Fruit fly (Drosophila melanogaster) whole organism, embryonic: ENCODE results near the gene CG7329.

Experiments used
- Ada2b ChIP-seq: fragments of 200-800 bp; sonication (Bioruptor generic); IDR thresholded peaks from 2 replicates; pipeline ENCODE4 v1.3.6; 2022; ENCODE audit warnings: missing biosample characterization, missing genetic modification characterization
- Awh ChIP-seq: fragments of 200-800 bp; sonication (Bioruptor generic); IDR thresholded peaks from 2 replicates; pipeline ENCODE4, ENCODE4 v1.3.6; 2022; ENCODE audit warnings: missing biosample characterization, missing genetic modification characterization
- CG11560 ChIP-seq: fragments of 200-800 bp; sonication (Bioruptor generic); IDR thresholded peaks from 3 replicates; pipeline ENCODE4 v1.3.6; 2022; ENCODE audit warnings: missing biosample characterization, missing genetic modification characterization
- CG12071 ChIP-seq: fragments of 200-800 bp; sonication (Bioruptor generic); optimal IDR thresholded peaks from 3 replicates; lab custom pipeline; 2018; ENCODE audit warnings: missing biosample characterization, mild to moderate bottlenecking, missing genetic modification characterization
- CG13296 ChIP-seq: fragments of 200-800 bp; sonication (Bioruptor generic); optimal IDR thresholded peaks from 3 replicates; lab custom pipeline; 2018; ENCODE audit warnings: missing biosample characterization, mild to moderate bottlenecking, missing genetic modification characterization
- CG16813 ChIP-seq: fragments of 200-800 bp; sonication (Bioruptor generic); IDR thresholded peaks from 3 replicates; pipeline ENCODE4 v1.3.6; 2022; ENCODE audit warnings: missing biosample characterization, missing genetic modification characterization; ENCODE audit not compliant: partially characterized antibody
- CG17802 ChIP-seq: fragments of 200-800 bp; sonication (Bioruptor generic); optimal IDR thresholded peaks from 2 replicates; lab custom pipeline; 2018; ENCODE audit warnings: missing biosample characterization, mild to moderate bottlenecking, missing genetic modification characterization, moderate library complexity
- CG18262 ChIP-seq: fragments of 200-800 bp; optimal IDR thresholded peaks from 3 replicates; lab custom pipeline; 2019; ENCODE audit warnings: missing biosample characterization, mild to moderate bottlenecking, missing genetic modification characterization, moderate library complexity
- CG2120 ChIP-seq: fragments of 200-800 bp; sonication (Bioruptor generic); optimal IDR thresholded peaks from 3 replicates; lab custom pipeline; 2016; ENCODE audit warnings: missing biosample characterization, missing genetic modification characterization
- CG30403 ChIP-seq: fragments of 200-800 bp; sonication (Bioruptor generic); optimal IDR thresholded peaks from 3 replicates; lab custom pipeline; 2016; ENCODE audit warnings: missing biosample characterization, missing genetic modification characterization
- CG31388 ChIP-seq: fragments of 200-800 bp; sonication (Bioruptor generic); optimal IDR thresholded peaks from 2 replicates; lab custom pipeline; 2016; ENCODE audit warnings: missing biosample characterization, missing genetic modification characterization
- CG32532 ChIP-seq: fragments of 200-800 bp; sonication (Bioruptor generic); IDR thresholded peaks from 2 replicates; pipeline ENCODE4 v1.3.6; 2022; ENCODE audit warnings: missing biosample characterization, missing genetic modification characterization
- CG34422 ChIP-seq: fragments of 200-800 bp; sonication (Bioruptor generic); IDR thresholded peaks from 3 replicates; pipeline ENCODE4 v1.3.6; 2022; ENCODE audit warnings: missing biosample characterization, missing genetic modification characterization
- CG42726 ChIP-seq: fragments of 200-800 bp; sonication (Bioruptor generic); IDR thresholded peaks from 2 replicates; pipeline ENCODE4 v1.3.6; 2022; ENCODE audit warnings: missing biosample characterization, missing genetic modification characterization; ENCODE audit not compliant: partially characterized antibody
- CG6813 ChIP-seq: fragments of 200-800 bp; sonication (Bioruptor generic); optimal IDR thresholded peaks from 2 replicates; lab custom pipeline; 2017; ENCODE audit warnings: missing biosample characterization, missing genetic modification characterization, mild to moderate bottlenecking, moderate library complexity, missing genetic modification reagents
- CG7839 ChIP-seq: fragments of 200-800 bp; sonication (Bioruptor generic); optimal IDR thresholded peaks from 3 replicates; lab custom pipeline; 2018; ENCODE audit warnings: missing biosample characterization, mild to moderate bottlenecking, missing genetic modification characterization, moderate library complexity
- CG9727 ChIP-seq: fragments of 200-800 bp; sonication (Bioruptor generic); optimal IDR thresholded peaks from 3 replicates; lab custom pipeline; 2017; ENCODE audit warnings: missing biosample characterization, mild to moderate bottlenecking, missing genetic modification characterization
- Camta ChIP-seq: fragments of 200-800 bp; sonication (Bioruptor generic); optimal IDR thresholded peaks from 2 replicates; lab custom pipeline; 2016; ENCODE audit warnings: missing biosample characterization, missing genetic modification characterization
- CrebB ChIP-seq: fragments of 200-800 bp; sonication (Bioruptor generic); optimal IDR thresholded peaks from 3 replicates; lab custom pipeline; 2018; ENCODE audit warnings: missing biosample characterization, mild to moderate bottlenecking, missing genetic modification characterization
- Ets97D ChIP-seq: fragments of 200-800 bp; sonication (Bioruptor generic); optimal IDR thresholded peaks from 3 replicates; lab custom pipeline; 2016; ENCODE audit warnings: missing biosample characterization, missing genetic modification characterization
- Hr3 ChIP-seq: fragments of 200-800 bp; sonication (Bioruptor generic); optimal IDR thresholded peaks from 3 replicates; lab custom pipeline; 2016; ENCODE audit warnings: missing biosample characterization, missing genetic modification characterization
- Hr39 ChIP-seq: fragments of >200 bp; optimal IDR thresholded peaks from 2 replicates; lab custom pipeline; 2017
- Mad ChIP-seq: fragments of 200-800 bp; sonication (Bioruptor generic); optimal IDR thresholded peaks from 2 replicates; lab custom pipeline; 2016; ENCODE audit warnings: missing biosample characterization, missing genetic modification characterization
- Max ChIP-seq: fragments of 200-800 bp; sonication (Bioruptor generic); optimal IDR thresholded peaks from 2 replicates; lab custom pipeline; 2016; ENCODE audit warnings: missing biosample characterization, mild to moderate bottlenecking, missing genetic modification characterization
- Myb ChIP-seq: fragments of 200-800 bp; sonication (Bioruptor generic); optimal IDR thresholded peaks from 2 replicates; lab custom pipeline; 2016; ENCODE audit warnings: missing biosample characterization, missing genetic modification characterization
- NC2α ChIP-seq: fragments of 200-800 bp; sonication (Bioruptor generic); optimal IDR thresholded peaks from 2 replicates; lab custom pipeline; 2016; ENCODE audit warnings: missing biosample characterization, missing genetic modification characterization
- Neu2 ChIP-seq: fragments of 200-800 bp; sonication (Bioruptor generic); optimal IDR thresholded peaks from 3 replicates; lab custom pipeline; 2016; ENCODE audit warnings: missing biosample characterization, missing genetic modification characterization, borderline replicate concordance
- Taf1 ChIP-seq: fragments of 200-800 bp; sonication (Bioruptor generic); IDR thresholded peaks from 2 replicates; pipeline ENCODE4 v1.3.6; 2022; ENCODE audit warnings: missing biosample characterization, missing genetic modification characterization
- az2 ChIP-seq: fragments of 200-800 bp; sonication (Bioruptor generic); optimal IDR thresholded peaks from 3 replicates; lab custom pipeline; 2016; ENCODE audit warnings: missing biosample characterization, missing genetic modification characterization
- bbx ChIP-seq: fragments of 200-800 bp; sonication (Bioruptor generic); IDR thresholded peaks from 2 replicates; pipeline ENCODE4 v1.3.6; 2022; ENCODE audit warnings: missing biosample characterization, missing genetic modification characterization; ENCODE audit not compliant: partially characterized antibody
- bcd ChIP-seq: fragments of 200-800 bp; sonication (Bioruptor generic); optimal IDR thresholded peaks from 2 replicates; lab custom pipeline; 2017; ENCODE audit warnings: missing biosample characterization, mild to moderate bottlenecking, missing genetic modification characterization
- btn ChIP-seq: fragments of 200-800 bp; sonication (Bioruptor generic); optimal IDR thresholded peaks from 2 replicates; lab custom pipeline; 2016; ENCODE audit warnings: missing biosample characterization, missing genetic modification characterization
- chif ChIP-seq, 2 experiments: fragments of 200-800 bp; sonication (Bioruptor generic); optimal IDR thresholded peaks; 3 replicates each; lab custom pipeline; 2016; ENCODE audit warnings: missing biosample characterization in 2 of 2, missing genetic modification characterization in 2 of 2
- chinmo ChIP-seq: fragments of 200-800 bp; sonication (Bioruptor generic); IDR thresholded peaks from 4 replicates; pipeline ENCODE4 v1.3.6; 2022; ENCODE audit warnings: missing biosample characterization, missing genetic modification characterization; ENCODE audit not compliant: partially characterized antibody
- crc ChIP-seq: fragments of 200-800 bp; sonication (Bioruptor generic); optimal IDR thresholded peaks from 2 replicates; lab custom pipeline; 2016; ENCODE audit warnings: missing biosample characterization, missing genetic modification characterization
- danr ChIP-seq: fragments of 200-800 bp; sonication (Bioruptor generic); IDR thresholded peaks from 2 replicates; pipeline ENCODE4 v1.3.6; 2022; ENCODE audit warnings: missing biosample characterization, missing genetic modification characterization
- emc ChIP-seq: fragments of 200-800 bp; sonication (Bioruptor generic); optimal IDR thresholded peaks from 2 replicates; lab custom pipeline; 2016; ENCODE audit warnings: missing biosample characterization, missing genetic modification characterization
- gcm ChIP-seq: fragments of 200-800 bp; sonication (Bioruptor generic); optimal IDR thresholded peaks from 2 replicates; lab custom pipeline; 2019; ENCODE audit warnings: missing biosample characterization, mild to moderate bottlenecking, missing genetic modification characterization, moderate library complexity
- h ChIP-seq: fragments of >200 bp; optimal IDR thresholded peaks from 2 replicates; lab custom pipeline; 2017
- insv ChIP-seq, 2 experiments: fragments of 200-800 bp; sonication (Bioruptor generic); optimal IDR thresholded peaks; 3 replicates each; lab custom pipeline; 2016 to 2018; ENCODE audit warnings: missing biosample characterization in 2 of 2, missing genetic modification characterization in 2 of 2
- knrl ChIP-seq: fragments of 200-800 bp; sonication (Bioruptor generic); IDR thresholded peaks from 3 replicates; pipeline ENCODE4 v1.3.6; 2022; ENCODE audit warnings: missing biosample characterization, missing genetic modification characterization; ENCODE audit not compliant: partially characterized antibody
- lov ChIP-seq, 2 experiments: fragments of 200-800 bp in 1 of 2; fragments of >200 bp in 1 of 2; sonication (Bioruptor generic) in 1 of 2; IDR thresholded peaks in 1 of 2; optimal IDR thresholded peaks in 1 of 2; 2 replicates in 1 of 2; 3 replicates in 1 of 2; pipeline versions ENCODE4 v1.3.6 to Lab custom; 2017 to 2022; ENCODE audit warnings: missing biosample characterization in 1 of 2, missing genetic modification characterization in 1 of 2
- nmo ChIP-seq: fragments of 200-800 bp; sonication (Bioruptor generic); optimal IDR thresholded peaks from 2 replicates; lab custom pipeline; 2018; ENCODE audit warnings: missing biosample characterization, mild to moderate bottlenecking, missing genetic modification characterization, moderate library complexity
- oc ChIP-seq: fragments of 200-800 bp; sonication (Bioruptor generic); optimal IDR thresholded peaks from 2 replicates; lab custom pipeline; 2018; ENCODE audit warnings: missing biosample characterization, mild to moderate bottlenecking, missing genetic modification characterization, moderate library complexity
- pita ChIP-seq: fragments of 200-800 bp; sonication (Bioruptor generic); optimal IDR thresholded peaks from 2 replicates; lab custom pipeline; 2017; ENCODE audit warnings: missing biosample characterization, mild to moderate bottlenecking, missing genetic modification characterization
- salm ChIP-seq: fragments of 200-800 bp; sonication (Bioruptor generic); optimal IDR thresholded peaks from 2 replicates; lab custom pipeline; 2018; ENCODE audit warnings: missing biosample characterization, mild to moderate bottlenecking, missing genetic modification characterization
- sim ChIP-seq: fragments of 200-800 bp; sonication (Bioruptor generic); IDR thresholded peaks from 2 replicates; pipeline ENCODE4 v1.3.6; 2022; ENCODE audit warnings: missing biosample characterization, missing genetic modification characterization
- twi ChIP-seq: fragments of 200-800 bp; optimal IDR thresholded peaks from 2 replicates; lab custom pipeline; 2019; ENCODE audit warnings: missing biosample characterization, mild to moderate bottlenecking, missing genetic modification characterization, moderate library complexity
- unc-4 ChIP-seq: fragments of 200-800 bp; sonication (Bioruptor generic); IDR thresholded peaks from 2 replicates; pipeline ENCODE4 v1.3.6; 2022; ENCODE audit warnings: missing biosample characterization, missing genetic modification characterization; ENCODE audit not compliant: partially characterized antibody
- usp ChIP-seq: fragments of >200 bp; optimal IDR thresholded peaks from 2 replicates; lab custom pipeline; 2017; ENCODE audit warnings: missing biosample characterization, missing genetic modification characterization

CG7329 gene

dm6 chr2L:10676933-10677714 is 38.9 kb upstream of the CG7329 start, which contains the start of gene CG17104 (continued):
- TF ChIP-seq usp (GFP tag; lab: Kevin White, UChicago) (no peak), Ets97D (GFP tag; lab: Kevin White, UChicago) (no peak), lov (optimal IDR thresholded peaks at IDR 0.05; lab: Kevin White, UChicago) (no peak), lov (GFP tag; IDR thresholded peaks at IDR 0.05; lab: Robert Waterston, UW) (no peak), btn (no peak), CG16813 (GFP tag; lab: Robert Waterston, UW) (no peak), CG17802 (tag; lab: Kevin White, UChicago) (no peak), Neu2 (GFP tag; lab: Kevin White, UChicago) (no peak), bcd (GFP tag; lab: Kevin White, UChicago) (peak; percentile 4), CG7839 (tag; lab: Kevin White, UChicago) (peak; percentile 42), Ada2b (no peak), Max (GFP tag; lab: Kevin White, UChicago) (no peak), Camta (GFP tag; lab: Kevin White, UChicago) (no peak), oc (tag; lab: Kevin White, UChicago) (no peak), Awh (GFP tag; lab: Robert Waterston, UW) (no peak), Mad (GFP tag; lab: Kevin White, UChicago) (no peak), CG32532 (GFP tag; lab: Robert Waterston, UW) (no peak), CG12071 (GFP tag; lab: Kevin White, UChicago) (no peak), bbx (GFP tag; lab: Robert Waterston, UW) (no peak), emc (no peak), CG9727 (GFP tag; lab: Kevin White, UChicago) (no peak), twi (tag; lab: Kevin White, UChicago) (no peak), CG2120 (GFP tag; lab: Kevin White, UChicago) (peak; percentile 62), Hr39 (lab: Kevin White, UChicago) (no peak), Taf1 (GFP tag; lab: Robert Waterston, UW) (peak; percentile 33; the same call in 1 of the 2 replicates), h (lab: Kevin White, UChicago) (no peak), CG42726 (no peak), CG13296 (GFP tag; lab: Kevin White, UChicago) (peak; percentile 14), Hr3 (no peak), NC2α (GFP tag; lab: Kevin White, UChicago) (no peak), CG31388 (GFP tag; lab: Kevin White, UChicago) (no peak), sim (GFP tag; lab: Robert Waterston, UW) (no peak), salm (tag; lab: Kevin White, UChicago) (no peak), CG30403 (peak; percentile 51), chif (GFP tag; optimal IDR thresholded peaks at IDR 0.05; lab: Kevin White, UChicago) (no peak), CG34422 (GFP tag; lab: Robert Waterston, UW) (no peak), pita (no peak), danr (GFP tag; lab: Robert Waterston, UW) (no peak), unc-4 (GFP tag; lab: Robert Waterston, UW) (no peak), az2 (GFP tag; lab: Kevin White, UChicago) (no peak), gcm (GFP tag; lab: Kevin White, UChicago) (no peak), crc (GFP tag; lab: Kevin White, UChicago) (peak; percentile 35), insv (GFP tag; optimal IDR thresholded peaks at IDR 0.05; lab: Kevin White, UChicago) (no peak), CG18262 (tag; lab: Kevin White, UChicago) (no peak), chinmo (GFP tag; lab: Robert Waterston, UW) (no peak), Myb (no peak), nmo (GFP tag; lab: Kevin White, UChicago) (no peak), CG11560 (tag; lab: Robert Waterston, UW) (no peak), knrl (GFP tag; lab: Robert Waterston, UW) (no peak), CG6813 (GFP tag; lab: Kevin White, UChicago) (no peak), CrebB (tag; lab: Kevin White, UChicago) (no peak)
